Worm (Caenorhabditis elegans): ENCODE results near the gene srx-86.

Gene srx-86

ce11 chrV:11572803-11573490 lies 10.2 kb downstream of the srx-86 start, which contains the start of the genes H12C20.7 and nhr-68:
Gene H12C20.7 (minus strand): TSS chrV:11572990.
Gene nhr-68 (plus strand): TSS chrV:11573440.
- TF ChIP-seq unc-130 (tag; optimal IDR thresholded peaks at IDR 0.05) (peak; percentile 72), nhr-71 (tag; optimal IDR thresholded peaks at IDR 0.05) (peak; percentile 100), nhr-77 (tag; optimal IDR thresholded peaks at IDR 0.05) (no peak), dsc-1 (tag; optimal IDR thresholded peaks at IDR 0.05) (peak; percentile 96), elt-2 (tag; optimal IDR thresholded peaks at IDR 0.05) (peak; percentile 99), tlp-1 (tag; optimal IDR thresholded peaks at IDR 0.05) (no peak), nhr-11 (tag; optimal IDR thresholded peaks at IDR 0.05) (no peak), unc-62 (GFP tag; optimal IDR thresholded peaks at IDR 0.05) (no peak), nhr-90 (tag; optimal IDR thresholded peaks at IDR 0.05; ENCODE audit: poor library complexity) (peak; percentile 97), hlh-17 (GFP tag; optimal IDR thresholded peaks at IDR 0.05; ENCODE audit: borderline replicate concordance) (no peak), pax-3 (tag; optimal IDR thresholded peaks at IDR 0.05) (no peak), blmp-1 (tag; optimal IDR thresholded peaks at IDR 0.05) (peak; percentile 76), unc-30 (tag; optimal IDR thresholded peaks at IDR 0.05) (no peak), sox-4 (tag; optimal IDR thresholded peaks at IDR 0.05) (no peak), fkh-4 (tag; optimal IDR thresholded peaks at IDR 0.05; ENCODE audit: borderline replicate concordance) (no peak), ceh-82 (tag; optimal IDR thresholded peaks at IDR 0.05) (no peak), rnt-1 (tag; optimal IDR thresholded peaks at IDR 0.05) (no peak), ama-1 (optimal IDR thresholded peaks at IDR 0.05) (peak; percentile 54), efl-3 (GFP tag; optimal IDR thresholded peaks at IDR 0.05) (no peak), mdl-1 (tag; optimal IDR thresholded peaks at IDR 0.05) (peak in 1 of 2 experiments; percentile 90), C34B4.2 (tag; optimal IDR thresholded peaks at IDR 0.05) (no peak), egl-13 (tag; optimal IDR thresholded peaks at IDR 0.05) (no peak), nhr-76 (tag; optimal IDR thresholded peaks at IDR 0.05) (no peak), tbx-2 (tag; optimal IDR thresholded peaks at IDR 0.05) (peak; percentile 76), C04F5.9 (tag; optimal IDR thresholded peaks at IDR 0.05) (no peak), hpl-2 (GFP tag; optimal IDR thresholded peaks at IDR 0.05) (peak; percentile 46), dpl-1 (GFP tag; optimal IDR thresholded peaks at IDR 0.05) (peak in 2 of 3 experiments; percentile 8 to 45), unc-86 (tag; optimal IDR thresholded peaks at IDR 0.05) (no peak), lsy-2 (tag; optimal IDR thresholded peaks at IDR 0.05) (peak; percentile 58 to 76), nhr-20 (tag; optimal IDR thresholded peaks at IDR 0.05) (peak; percentile 99), fos-1 (tag; optimal IDR thresholded peaks at IDR 0.05) (peak; percentile 20), ztf-4 (tag; optimal IDR thresholded peaks at IDR 0.05) (peak; percentile 95), mep-1 (tag; optimal IDR thresholded peaks at IDR 0.05) (no peak), mab-9 (GFP tag; IDR thresholded peaks at IDR 0.05) (peak; percentile 44; the same call in 1 of the 2 replicates), lin-35 (GFP tag; optimal IDR thresholded peaks at IDR 0.05) (peak in 1 of 2 experiments; percentile 85), vab-15 (tag; optimal IDR thresholded peaks at IDR 0.05) (no peak), jun-1 (tag; optimal IDR thresholded peaks at IDR 0.05) (peak; percentile 42), efl-1 (optimal IDR thresholded peaks at IDR 0.05) (peak; percentile 10 to 38), efl-1 (GFP tag; optimal IDR thresholded peaks at IDR 0.05 in 1 of 2) (peak in 1 of 2 experiments; percentile 94), lir-3 (tag; optimal IDR thresholded peaks at IDR 0.05; ENCODE audit: poor library complexity) (peak; percentile 74), pqm-1 (tag; optimal IDR thresholded peaks at IDR 0.05) (no peak), pag-3 (tag; optimal IDR thresholded peaks at IDR 0.05; ENCODE audit: borderline replicate concordance, insufficient read depth) (no peak), hlh-4 (tag; optimal IDR thresholded peaks at IDR 0.05) (no peak), unc-98 (GFP tag; IDR thresholded peaks at IDR 0.05) (no peak), swsn-7 (tag; optimal IDR thresholded peaks at IDR 0.05) (peak; percentile 61), ceh-88 (GFP tag; IDR thresholded peaks at IDR 0.05) (peak; percentile 37; the same call in 1 of the 2 replicates), nhr-12 (tag; optimal IDR thresholded peaks at IDR 0.05) (no peak), skn-1 (tag; optimal IDR thresholded peaks at IDR 0.05) (peak; percentile 6), sup-37 (GFP tag; optimal IDR thresholded peaks at IDR 0.05) (no peak), elt-3 (tag; optimal IDR thresholded peaks at IDR 0.05) (peak; percentile 84 to 99 (median 93)), ceh-8 (GFP tag; optimal IDR thresholded peaks at IDR 0.05) (no peak)

Measured in whole organism, L1 larva.